Fruit fly (Drosophila melanogaster) whole organism, embryonic: ENCODE measurements around the gene CG4951.

ENCODE experiments used
- Abd-B ChIP-seq: fragments of 200-800 bp; sonication (Bioruptor generic); optimal IDR thresholded peaks from 2 replicates; lab custom pipeline; 2018; ENCODE audit warnings: missing biosample characterization, mild to moderate bottlenecking, missing genetic modification characterization, moderate library complexity
- CG11560 ChIP-seq: fragments of 200-800 bp; sonication (Bioruptor generic); IDR thresholded peaks from 3 replicates; pipeline ENCODE4 v1.3.6; 2022; ENCODE audit warnings: missing biosample characterization, missing genetic modification characterization
- CG12236 ChIP-seq: fragments of 200-800 bp; sonication (Bioruptor generic); optimal IDR thresholded peaks from 2 replicates; lab custom pipeline; 2016; ENCODE audit warnings: missing biosample characterization, missing genetic modification characterization
- CG12769 ChIP-seq: fragments of 200-800 bp; sonication (Bioruptor generic); optimal IDR thresholded peaks from 2 replicates; lab custom pipeline; 2019; ENCODE audit warnings: missing biosample characterization, mild to moderate bottlenecking, missing genetic modification characterization, moderate library complexity
- CG14014 ChIP-seq: fragments of 200-800 bp; sonication (Bioruptor generic); IDR thresholded peaks from 2 replicates; pipeline ENCODE4 v1.3.6; 2022; ENCODE audit warnings: missing biosample characterization, missing genetic modification characterization
- CG14050 ChIP-seq: fragments of 200-800 bp; sonication (Bioruptor generic); IDR thresholded peaks from 3 replicates; pipeline ENCODE4 v1.3.6; 2022; ENCODE audit warnings: missing biosample characterization, missing genetic modification characterization
- CG15073 ChIP-seq: fragments of 200-800 bp; sonication (Bioruptor generic); optimal IDR thresholded peaks from 2 replicates; lab custom pipeline; 2016; ENCODE audit warnings: missing biosample characterization, missing genetic modification characterization
- CG1529 ChIP-seq: fragments of 200-800 bp; sonication (Bioruptor generic); optimal IDR thresholded peaks from 3 replicates; lab custom pipeline; 2018; ENCODE audit warnings: missing biosample characterization, missing genetic modification characterization
- CG16813 ChIP-seq: fragments of 200-800 bp; sonication (Bioruptor generic); IDR thresholded peaks from 3 replicates; pipeline ENCODE4 v1.3.6; 2022; ENCODE audit warnings: missing biosample characterization, missing genetic modification characterization; ENCODE audit not compliant: partially characterized antibody
- CG17802 ChIP-seq: fragments of 200-800 bp; sonication (Bioruptor generic); optimal IDR thresholded peaks from 2 replicates; lab custom pipeline; 2018; ENCODE audit warnings: missing biosample characterization, mild to moderate bottlenecking, missing genetic modification characterization, moderate library complexity
- CG18262 ChIP-seq: fragments of 200-800 bp; optimal IDR thresholded peaks from 3 replicates; lab custom pipeline; 2019; ENCODE audit warnings: missing biosample characterization, mild to moderate bottlenecking, missing genetic modification characterization, moderate library complexity
- CG2712 ChIP-seq: fragments of 200-800 bp; optimal IDR thresholded peaks from 3 replicates; lab custom pipeline; 2019; ENCODE audit warnings: missing biosample characterization, mild to moderate bottlenecking, missing genetic modification characterization, moderate library complexity
- CG30431 ChIP-seq: fragments of 200-800 bp; sonication (Bioruptor generic); optimal IDR thresholded peaks from 2 replicates; lab custom pipeline; 2017; ENCODE audit warnings: missing biosample characterization, missing genetic modification characterization
- CG32767 ChIP-seq: fragments of 200-800 bp; sonication (Bioruptor generic); IDR thresholded peaks from 2 replicates; pipeline ENCODE4 v1.3.6; 2022; ENCODE audit warnings: missing biosample characterization, missing genetic modification characterization
- CG32772 ChIP-seq: fragments of 200-800 bp; sonication (Bioruptor generic); IDR thresholded peaks from 2 replicates; pipeline ENCODE4 v1.3.6; 2022; ENCODE audit warnings: missing biosample characterization, missing genetic modification characterization
- CG3281 ChIP-seq: fragments of 200-800 bp; sonication (Bioruptor generic); optimal IDR thresholded peaks from 3 replicates; lab custom pipeline; 2017; ENCODE audit warnings: missing biosample characterization, mild to moderate bottlenecking, missing genetic modification characterization
- CG4404 ChIP-seq: fragments of 200-800 bp; sonication (Bioruptor generic); IDR thresholded peaks from 2 replicates; pipeline ENCODE4 v1.3.6; 2022; ENCODE audit warnings: missing biosample characterization, missing genetic modification characterization
- CG4707 ChIP-seq: fragments of 200-800 bp; sonication (Bioruptor generic); optimal IDR thresholded peaks from 2 replicates; lab custom pipeline; 2018; ENCODE audit warnings: missing biosample characterization, mild to moderate bottlenecking, missing genetic modification characterization, moderate library complexity
- CG5245 ChIP-seq: fragments of 200-800 bp; sonication (Bioruptor generic); optimal IDR thresholded peaks from 3 replicates; lab custom pipeline; 2016; ENCODE audit warnings: missing biosample characterization, missing genetic modification characterization
- CG7357 ChIP-seq: fragments of 200-800 bp; sonication (Bioruptor generic); IDR thresholded peaks from 3 replicates; pipeline ENCODE4 v1.3.6; 2022; ENCODE audit warnings: missing biosample characterization, missing genetic modification characterization
- CoRest ChIP-seq: fragments of 200-800 bp; sonication (Bioruptor generic); optimal IDR thresholded peaks from 3 replicates; lab custom pipeline; 2018; ENCODE audit warnings: missing biosample characterization, mild to moderate bottlenecking, missing genetic modification characterization, moderate library complexity
- Dbx ChIP-seq: fragments of 200-800 bp; sonication (Bioruptor generic); IDR thresholded peaks from 3 replicates; pipeline ENCODE4 v1.3.6; 2022; ENCODE audit warnings: missing biosample characterization, missing genetic modification characterization
- Dp ChIP-seq: fragments of 200-800 bp; sonication (Bioruptor generic); optimal IDR thresholded peaks from 2 replicates; lab custom pipeline; 2018; ENCODE audit warnings: missing biosample characterization, mild to moderate bottlenecking, missing genetic modification characterization, moderate library complexity
- Fer3 ChIP-seq: fragments of 200-800 bp; sonication (Bioruptor generic); optimal IDR thresholded peaks from 2 replicates; lab custom pipeline; 2018; ENCODE audit warnings: missing biosample characterization, mild to moderate bottlenecking, missing genetic modification characterization, moderate library complexity
- HmgZ ChIP-seq: fragments of 200-800 bp; sonication (Bioruptor generic); optimal IDR thresholded peaks from 2 replicates; lab custom pipeline; 2018; ENCODE audit warnings: missing biosample characterization, mild to moderate bottlenecking, missing genetic modification characterization
- Rfx ChIP-seq: fragments of 200-800 bp; sonication (Bioruptor generic); IDR thresholded peaks from 2 replicates; pipeline ENCODE4 v1.3.6; 2022; ENCODE audit warnings: missing biosample characterization, missing genetic modification characterization
- Usf ChIP-seq: fragments of 200-800 bp; sonication (Bioruptor generic); optimal IDR thresholded peaks from 2 replicates; lab custom pipeline; 2017; ENCODE audit warnings: missing genotype, missing biosample characterization, missing genetic modification characterization
- abd-A ChIP-seq: fragments of 200-800 bp; sonication (Bioruptor generic); optimal IDR thresholded peaks from 3 replicates; lab custom pipeline; 2019; ENCODE audit warnings: missing biosample characterization, mild to moderate bottlenecking, missing genetic modification characterization, moderate library complexity
- bbx ChIP-seq: fragments of 200-800 bp; sonication (Bioruptor generic); IDR thresholded peaks from 2 replicates; pipeline ENCODE4 v1.3.6; 2022; ENCODE audit warnings: missing biosample characterization, missing genetic modification characterization; ENCODE audit not compliant: partially characterized antibody
- bcd ChIP-seq: fragments of 200-800 bp; sonication (Bioruptor generic); optimal IDR thresholded peaks from 2 replicates; lab custom pipeline; 2017; ENCODE audit warnings: missing biosample characterization, mild to moderate bottlenecking, missing genetic modification characterization
- br ChIP-seq: fragments of >200 bp; optimal IDR thresholded peaks from 2 replicates; lab custom pipeline; 2017
- dmrt11E ChIP-seq: fragments of 200-800 bp; sonication (Bioruptor generic); optimal IDR thresholded peaks from 3 replicates; lab custom pipeline; 2018; ENCODE audit warnings: missing biosample characterization, mild to moderate bottlenecking, missing genetic modification characterization, moderate library complexity
- esg ChIP-seq: fragments of 200-800 bp; sonication (Bioruptor generic); conservative IDR thresholded peaks from 2 replicates; pipeline ENCODE4 v1.3.6; 2022; ENCODE audit warnings: missing biosample characterization, missing genetic modification characterization
- exex ChIP-seq: fragments of 200-800 bp; sonication (Bioruptor generic); optimal IDR thresholded peaks from 4 replicates; lab custom pipeline; 2018; ENCODE audit warnings: missing biosample characterization, mild to moderate bottlenecking, missing genetic modification characterization, moderate library complexity
- gro ChIP-seq: fragments of 200-800 bp; sonication (Bioruptor generic); optimal IDR thresholded peaks from 2 replicates; lab custom pipeline; 2016; ENCODE audit warnings: missing biosample characterization, missing genetic modification characterization
- ham ChIP-seq: fragments of 200-800 bp; sonication (Bioruptor generic); IDR thresholded peaks from 2 replicates; pipeline ENCODE4 v1.3.6; 2022; ENCODE audit warnings: missing biosample characterization, missing genetic modification characterization
- ind ChIP-seq: fragments of 200-800 bp; sonication (Bioruptor generic); optimal IDR thresholded peaks from 3 replicates; lab custom pipeline; 2016; ENCODE audit warnings: missing biosample characterization, missing genetic modification characterization
- knrl ChIP-seq: fragments of 200-800 bp; sonication (Bioruptor generic); IDR thresholded peaks from 3 replicates; pipeline ENCODE4 v1.3.6; 2022; ENCODE audit warnings: missing biosample characterization, missing genetic modification characterization; ENCODE audit not compliant: partially characterized antibody
- oc ChIP-seq: fragments of 200-800 bp; sonication (Bioruptor generic); optimal IDR thresholded peaks from 2 replicates; lab custom pipeline; 2018; ENCODE audit warnings: missing biosample characterization, mild to moderate bottlenecking, missing genetic modification characterization, moderate library complexity
- pb ChIP-seq: fragments of 200-800 bp; sonication (Bioruptor generic); optimal IDR thresholded peaks from 3 replicates; lab custom pipeline; 2016; ENCODE audit warnings: missing biosample characterization, missing genetic modification characterization
- pfk ChIP-seq: fragments of 200-800 bp; sonication (Bioruptor generic); optimal IDR thresholded peaks from 2 replicates; lab custom pipeline; 2018; ENCODE audit warnings: missing biosample characterization, mild to moderate bottlenecking, missing genetic modification characterization, moderate library complexity
- pzg ChIP-seq: fragments of 200-800 bp; sonication (Bioruptor generic); optimal IDR thresholded peaks from 3 replicates; lab custom pipeline; 2018; ENCODE audit warnings: missing biosample characterization, mild to moderate bottlenecking, missing genetic modification characterization, moderate library complexity
- seq ChIP-seq: fragments of 200-800 bp; sonication (Bioruptor generic); IDR thresholded peaks from 2 replicates; pipeline ENCODE4 v1.3.6; 2022; ENCODE audit warnings: missing biosample characterization, missing genetic modification characterization
- shn ChIP-seq: fragments of 200-800 bp; sonication (Bioruptor generic); optimal IDR thresholded peaks from 3 replicates; lab custom pipeline; 2016; ENCODE audit warnings: missing biosample characterization, missing genetic modification characterization
- sisA ChIP-seq: fragments of 200-800 bp; sonication (Bioruptor generic); IDR thresholded peaks from 2 replicates; pipeline ENCODE4 v1.3.6; 2022; ENCODE audit warnings: missing biosample characterization, missing genetic modification characterization
- slbo ChIP-seq: fragments of 200-800 bp; sonication (Bioruptor generic); IDR thresholded peaks from 2 replicates; pipeline ENCODE4 v1.3.6; 2022; ENCODE audit warnings: missing biosample characterization, missing genetic modification characterization
- sob ChIP-seq: fragments of 200-800 bp; sonication (Bioruptor generic); IDR thresholded peaks from 2 replicates; pipeline ENCODE4 v1.3.6; 2022; ENCODE audit warnings: missing biosample characterization, missing genetic modification characterization
- tna ChIP-seq: fragments of 200-800 bp; sonication (Bioruptor generic); IDR thresholded peaks from 2 replicates; pipeline ENCODE4 v1.3.6; 2022; ENCODE audit warnings: missing biosample characterization, missing genetic modification characterization; ENCODE audit not compliant: partially characterized antibody
- twi ChIP-seq: fragments of 200-800 bp; optimal IDR thresholded peaks from 2 replicates; lab custom pipeline; 2019; ENCODE audit warnings: missing biosample characterization, mild to moderate bottlenecking, missing genetic modification characterization, moderate library complexity

The CG4951 gene

dm6 chr3R:27937752-27938694 lies 15.9 kb downstream of the CG4951 start, which contains the start of the genes NSD and BOD1 (continued):
- TF ChIP-seq sob (GFP tag; lab: Robert Waterston, UW) (peak; percentile 86), CG11560 (tag; lab: Robert Waterston, UW) (peak; percentile 62), slbo (peak; percentile 92), CG12769 (tag; lab: Kevin White, UChicago) (no peak), CG2712 (tag; lab: Kevin White, UChicago) (peak; percentile 71), twi (no peak), Dbx (GFP tag; lab: Robert Waterston, UW) (peak; percentile 79), Fer3 (tag; lab: Kevin White, UChicago) (peak; percentile 39), bbx (GFP tag; lab: Robert Waterston, UW) (peak; percentile 98), sisA (GFP tag; lab: Robert Waterston, UW) (peak; percentile 81), seq (GFP tag; lab: Robert Waterston, UW) (peak; percentile 40), esg (GFP tag; lab: Robert Waterston, UW) (peak; percentile 54), CG18262 (peak; percentile 62), oc (tag; lab: Kevin White, UChicago) (no peak), HmgZ (peak; percentile 41), CG4707 (no peak), Abd-B (GFP tag; lab: Kevin White, UChicago) (peak; percentile 61), gro (GFP tag; lab: Kevin White, UChicago) (no peak), pfk (no peak), CG14014 (GFP tag; lab: Robert Waterston, UW) (peak; percentile 63; the same call in 1 of the 2 replicates), Rfx (peak; percentile 90), CG15073 (GFP tag; lab: Kevin White, UChicago) (no peak), CG32767 (GFP tag; lab: Robert Waterston, UW) (no peak), CG5245 (GFP tag; lab: Kevin White, UChicago) (no peak), CG17802 (tag; lab: Kevin White, UChicago) (no peak), CG32772 (GFP tag; lab: Robert Waterston, UW) (peak; percentile 77), pzg (GFP tag; lab: Kevin White, UChicago) (peak; percentile 77), abd-A (tag; lab: Kevin White, UChicago) (no peak), CG7357 (peak; percentile 27; the same call in 1 of the 3 replicates), ind (peak; percentile 52), CG16813 (GFP tag; lab: Robert Waterston, UW) (peak; percentile 95), knrl (GFP tag; lab: Robert Waterston, UW) (peak; percentile 93), CG30431 (GFP tag; lab: Kevin White, UChicago) (peak; percentile 33), CG14050 (GFP tag; lab: Robert Waterston, UW) (peak; percentile 43; the same call in 2 of the 3 replicates), CG1529 (GFP tag; lab: Kevin White, UChicago) (no peak), ham (GFP tag; lab: Robert Waterston, UW) (no peak), CG12236 (GFP tag; lab: Kevin White, UChicago) (no peak), Dp (GFP tag; lab: Kevin White, UChicago) (peak; percentile 63), bcd (GFP tag; lab: Kevin White, UChicago) (peak; percentile 32), shn (GFP tag; lab: Kevin White, UChicago) (no peak), CoRest (tag; lab: Kevin White, UChicago) (peak; percentile 61), CG4404 (GFP tag; lab: Robert Waterston, UW) (peak; percentile 59), pb (GFP tag; lab: Kevin White, UChicago) (no peak), tna (peak; percentile 92), exex (no peak), br (no peak), CG3281 (GFP tag; lab: Kevin White, UChicago) (peak; percentile 17), Usf (GFP tag; lab: Kevin White, UChicago) (peak; percentile 41), dmrt11E (tag; lab: Kevin White, UChicago) (peak; percentile 44)
